Fruit fly (Drosophila melanogaster): ENCODE measurements around the gene Nhe1.

The Nhe1 gene

DNA sequence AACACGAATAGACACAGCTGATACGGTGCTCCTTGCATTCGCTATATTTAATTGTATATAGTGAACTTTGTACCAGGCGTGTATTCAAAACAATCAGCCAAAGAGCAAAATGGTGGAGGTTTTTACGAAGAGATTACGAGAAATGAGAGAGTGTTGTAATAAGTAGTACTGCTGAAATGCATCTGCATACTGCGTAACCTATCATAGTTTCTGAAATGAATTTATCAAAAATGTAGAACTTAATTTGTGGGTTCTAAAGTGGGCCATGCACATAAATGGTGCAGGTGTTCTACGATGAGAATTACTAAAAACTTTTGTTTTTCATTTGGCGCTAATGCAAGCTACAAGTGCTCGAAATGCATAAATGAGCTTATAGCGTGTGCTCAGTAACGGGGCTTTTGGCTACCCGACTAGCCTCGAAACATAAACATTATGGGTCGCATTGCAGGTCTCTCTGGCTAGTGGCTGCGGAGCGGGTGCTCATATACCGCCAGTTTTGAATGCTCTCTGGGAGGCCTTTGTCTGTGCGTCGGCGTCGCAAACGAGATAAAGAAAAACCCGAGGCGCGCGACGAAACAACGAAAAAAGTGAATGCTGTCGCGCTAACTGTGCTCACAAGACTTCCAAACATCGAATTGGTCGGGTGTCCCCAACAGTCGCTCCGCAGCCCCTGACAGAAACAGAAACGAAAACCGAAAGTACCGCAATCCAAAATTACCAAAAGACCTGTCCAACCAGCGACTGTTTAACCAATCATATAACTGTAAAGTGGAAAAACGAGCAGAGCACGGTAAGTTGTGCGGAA lies 25.1 kb upstream of the Nhe1 start, which contains the start of gene Gs1 (continued):
- TF ChIP-seq CG13296 (GFP tag; optimal IDR thresholded peaks at IDR 0.05) (peak; percentile 66), usp (GFP tag; optimal IDR thresholded peaks at IDR 0.05) (no peak), CG14710 (tag; optimal IDR thresholded peaks at IDR 0.05) (no peak), E2f1 (GFP tag; IDR thresholded peaks at IDR 0.05) (no peak), bbx (GFP tag; IDR thresholded peaks at IDR 0.05; ENCODE audit: partially characterized antibody) (peak; percentile 65; the same call in 1 of the 2 replicates), sna (GFP tag; IDR thresholded peaks at IDR 0.05; ENCODE audit: partially characterized antibody) (0 out of 2 replicates have a peak, but pooled peaks have one; percentile 53), otp (GFP tag; IDR thresholded peaks at IDR 0.05) (no peak; the same call in 2 of the 3 replicates), nmo (GFP tag; optimal IDR thresholded peaks at IDR 0.05) (peak; percentile 2), Dek (tag; optimal IDR thresholded peaks at IDR 0.05) (peak; percentile 37), wek (GFP tag; optimal IDR thresholded peaks at IDR 0.05) (no peak), HLH54F (GFP tag; optimal IDR thresholded peaks at IDR 0.05) (no peak), CG12659 (GFP tag; optimal IDR thresholded peaks at IDR 0.05) (peak; percentile 36), CG12942 (GFP tag; optimal IDR thresholded peaks at IDR 0.05) (no peak), nerfin-2 (GFP tag; IDR thresholded peaks at IDR 0.05; ENCODE audit: partially characterized antibody) (no peak), oc (tag; optimal IDR thresholded peaks at IDR 0.05) (peak; percentile 48), CG10431 (GFP tag; optimal IDR thresholded peaks at IDR 0.05) (peak; percentile 3), NfI (GFP tag; optimal IDR thresholded peaks at IDR 0.05) (peak; percentile 37), exex (tag; optimal IDR thresholded peaks at IDR 0.05) (peak; percentile 22), CG1529 (GFP tag; optimal IDR thresholded peaks at IDR 0.05) (peak; percentile 17), stwl (tag; optimal IDR thresholded peaks at IDR 0.05) (peak; percentile 70), CG43689 (GFP tag; IDR thresholded peaks at IDR 0.05) (peak; percentile 12; the same call in 1 of the 2 replicates), maf-S (GFP tag; optimal IDR thresholded peaks at IDR 0.05) (no peak), nom (GFP tag; optimal IDR thresholded peaks at IDR 0.05) (peak; percentile 84), CG3407 (GFP tag; optimal IDR thresholded peaks at IDR 0.05) (peak; percentile 16), D19A (tag; optimal IDR thresholded peaks at IDR 0.05) (peak; percentile 46), ash1 (GFP tag; optimal IDR thresholded peaks at IDR 0.05) (no peak), CG6689 (GFP tag; IDR thresholded peaks at IDR 0.05) (no peak), CG6813 (GFP tag; optimal IDR thresholded peaks at IDR 0.05) (peak; percentile 58), B-H1 (GFP tag; IDR thresholded peaks at IDR 0.05) (no peak; the same call in 2 of the 3 replicates), CG30020 (tag; optimal IDR thresholded peaks at IDR 0.05) (no peak), CkIIα-i1 (GFP tag; IDR thresholded peaks at IDR 0.05) (no peak), CG17359 (tag; optimal IDR thresholded peaks at IDR 0.05) (peak; percentile 17), prd (optimal IDR thresholded peaks at IDR 0.05) (no peak), prd (GFP tag; IDR thresholded peaks at IDR 0.05) (no peak), CG8944 (GFP tag; optimal IDR thresholded peaks at IDR 0.05) (no peak), Meics (GFP tag; optimal IDR thresholded peaks at IDR 0.05) (peak; percentile 26), CG17361 (GFP tag; IDR thresholded peaks at IDR 0.05) (no peak), CG5245 (GFP tag; optimal IDR thresholded peaks at IDR 0.05) (no peak), Hmr (GFP tag; optimal IDR thresholded peaks at IDR 0.05) (peak; percentile 67), CG6254 (GFP tag; optimal IDR thresholded peaks at IDR 0.05) (peak; percentile 13), Fer1 (GFP tag; optimal IDR thresholded peaks at IDR 0.05) (peak; percentile 81), gsb-n (tag; optimal IDR thresholded peaks at IDR 0.05) (peak; percentile 27), nau (GFP tag; optimal IDR thresholded peaks at IDR 0.05) (peak; percentile 48), CG6854 (GFP tag; optimal IDR thresholded peaks at IDR 0.05) (peak; percentile 70), CG1647 (GFP tag; optimal IDR thresholded peaks at IDR 0.05) (no peak), dmrt99B (tag; optimal IDR thresholded peaks at IDR 0.05) (peak; percentile 33), CG2120 (GFP tag; optimal IDR thresholded peaks at IDR 0.05) (peak; percentile 35), slou (GFP tag; optimal IDR thresholded peaks at IDR 0.05) (no peak)

Measured in whole organism, embryonic.